Worm (Caenorhabditis elegans) whole organism, L4 larva: ENCODE data around the gene rbm-22.

ENCODE experiments used
- T20F7.1 ChIP-seq: fragments of 200-800 bp; sonication (Bioruptor generic); optimal IDR thresholded peaks from 2 replicates; lab custom pipeline; 2018; ENCODE audit warnings: mild to moderate bottlenecking, missing genetic modification characterization, missing compliant biosample characterization
- Y105C5A.15 ChIP-seq: fragments of 200-800 bp; sonication (Bioruptor generic); IDR thresholded peaks from 2 replicates; pipeline ENCODE4 v1.3.6; 2022; ENCODE audit warnings: missing genetic modification characterization, missing compliant biosample characterization
- ces-1 ChIP-seq: fragments of 150-350 bp; sonication (generic microtip); optimal IDR thresholded peaks from 4 replicates; lab custom pipeline; 2014; ENCODE audit warnings: missing biosample characterization, missing genetic modification reagents, missing genetic modification characterization
- nhr-237 ChIP-seq: sonication (generic microtip); optimal IDR thresholded peaks from 2 replicates; lab custom pipeline; 2017; ENCODE audit warnings: missing biosample characterization, missing genetic modification characterization
- nhr-25 ChIP-seq: sonication (generic microtip); optimal IDR thresholded peaks from 2 replicates; lab custom pipeline; 2017; ENCODE audit warnings: missing genetic modification characterization, mild to moderate bottlenecking, missing compliant biosample characterization, antibody characterized with exemption, moderate library complexity, borderline replicate concordance; ENCODE audit not compliant: insufficient read depth
- pqm-1 ChIP-seq: sonication (generic microtip); optimal IDR thresholded peaks from 2 replicates; lab custom pipeline; 2017; ENCODE audit warnings: missing biosample characterization, missing genetic modification characterization
- skn-1 ChIP-seq: fragments of 150-350 bp; optimal IDR thresholded peaks from 2 replicates; lab custom pipeline; 2014; ENCODE audit warnings: missing biosample characterization, missing genetic modification characterization
- snpc-4 ChIP-seq: fragments of 150-350 bp; optimal IDR thresholded peaks from 2 replicates; lab custom pipeline; 2014; ENCODE audit warnings: missing biosample characterization, missing genetic modification characterization
- unc-130 ChIP-seq: sonication (generic microtip); optimal IDR thresholded peaks from 2 replicates; lab custom pipeline; 2016; ENCODE audit warnings: missing genetic modification reagents, missing genetic modification characterization, missing compliant biosample characterization
- unc-39 ChIP-seq: sonication (generic microtip); optimal IDR thresholded peaks from 2 replicates; lab custom pipeline; 2017; ENCODE audit warnings: missing biosample characterization, missing genetic modification characterization

DNA sequence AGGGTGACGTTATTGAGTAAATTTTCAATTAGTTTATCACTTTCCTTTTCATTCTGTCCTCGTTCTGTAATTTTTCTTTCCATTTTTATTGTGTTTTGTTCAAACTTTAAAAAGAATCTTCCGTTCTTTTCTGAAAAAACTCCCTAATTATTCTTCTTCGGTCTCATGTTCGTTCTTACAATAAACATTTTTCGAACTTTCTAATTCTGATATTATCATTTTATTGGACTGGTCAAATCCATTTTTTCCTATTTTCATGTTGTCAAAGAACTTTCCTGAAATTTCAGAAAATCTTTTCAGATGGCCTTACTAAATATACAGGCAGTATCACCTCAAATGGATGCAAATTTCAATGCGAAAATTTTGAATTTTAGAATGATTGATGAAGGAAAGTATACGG lies 2.8 kb downstream of the rbm-22 start, which contains the start of gene nish-1:
- TF ChIP-seq nhr-25 (tag; lab: Kevin White, UChicago) (no peak), T20F7.1 (GFP tag; lab: Kevin White, UChicago) (no peak), skn-1 (tag; lab: Kevin White, UChicago) (no peak), Y105C5A.15 (GFP tag; lab: Robert Waterston, UW) (no peak), nhr-237 (tag; lab: Kevin White, UChicago) (no peak), unc-130 (GFP tag; lab: Kevin White, UChicago) (no peak), snpc-4 (tag; lab: Kevin White, UChicago) (no peak), pqm-1 (tag; lab: Kevin White, UChicago) (no peak), unc-39 (tag; lab: Kevin White, UChicago) (no peak), ces-1 (no peak)
